Worm (Caenorhabditis elegans) whole organism, L4 larva: Measurements from ENCODE around the gene dph-1.
"Not testable (repeated sequence)": the region's sequence is repeated elsewhere in the genome, so short reads cannot be mapped to it uniquely, and the experiment has no call there.

Experiments used
- T20F7.1 ChIP-seq: fragments of 200-800 bp; sonication (Bioruptor generic); optimal IDR thresholded peaks from 2 replicates; lab custom pipeline; 2018; ENCODE audit warnings: mild to moderate bottlenecking, missing genetic modification characterization, missing compliant biosample characterization
- aly-2 ChIP-seq: sonication (generic microtip); optimal IDR thresholded peaks from 2 replicates; lab custom pipeline; 2018; ENCODE audit warnings: missing biosample characterization, missing genetic modification characterization
- lir-3 ChIP-seq: sonication (generic microtip); optimal IDR thresholded peaks from 2 replicates; lab custom pipeline; 2016; ENCODE audit warnings: mild to moderate bottlenecking, missing genetic modification characterization, missing compliant biosample characterization
- mdl-1 ChIP-seq, 2 experiments: fragments of 150-350 bp in 1 of 2; sonication (generic microtip) in 1 of 2; optimal IDR thresholded peaks; 2 replicates each; lab custom pipeline; 2014 to 2017; ENCODE audit warnings: missing biosample characterization in 2 of 2, missing genetic modification characterization in 2 of 2
- nhr-77 ChIP-seq: fragments of 150-350 bp; optimal IDR thresholded peaks from 2 replicates; lab custom pipeline; 2014; ENCODE audit warnings: missing biosample characterization, missing genetic modification characterization
- zag-1 ChIP-seq: fragments of 150-350 bp; optimal IDR thresholded peaks from 2 replicates; lab custom pipeline; 2014; ENCODE audit warnings: missing biosample characterization, missing genetic modification characterization

DNA sequence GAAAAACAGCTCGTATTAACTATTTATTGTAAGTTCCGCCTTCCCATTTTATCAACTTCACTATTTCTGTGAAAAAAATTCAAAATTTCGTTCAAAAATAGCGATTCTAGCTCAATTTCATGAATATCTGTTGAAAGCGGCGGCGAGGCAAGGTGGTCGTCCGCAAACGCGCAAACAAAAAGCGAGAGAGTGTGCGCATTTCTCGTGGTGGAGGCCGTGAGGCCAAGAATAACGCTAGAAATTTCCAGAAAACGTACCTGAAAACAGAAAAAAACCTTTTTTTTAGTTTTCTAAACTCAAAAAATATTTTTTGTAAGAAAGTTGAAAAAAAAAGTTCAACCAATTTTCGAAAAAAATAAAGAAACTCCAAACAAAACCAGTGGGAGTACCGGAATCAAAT lies 9.5 kb upstream of the dph-1 start:
- not testable (repeated sequence) for TF ChIP-seq nhr-77 (tag; lab: Kevin White, UChicago); T20F7.1; zag-1; aly-2 (tag; lab: Kevin White, UChicago); lir-3; mdl-1 (tag; optimal IDR thresholded peaks at IDR 0.05; lab: Kevin White, UChicago)
